Fruit fly (Drosophila melanogaster): ENCODE data around the gene CG33725.

Gene CG33725

dm6 chr3L:12495312-12495725, 12.9 kb downstream of the CG33725 start (continued):
- TF ChIP-seq Bteb2 (GFP tag; optimal IDR thresholded peaks at IDR 0.05) (no peak), MBD-R2 (GFP tag; IDR thresholded peaks at IDR 0.05) (no peak), nom (GFP tag; optimal IDR thresholded peaks at IDR 0.05) (peak; percentile 79), otp (GFP tag; IDR thresholded peaks at IDR 0.05) (no peak), Usf (GFP tag; optimal IDR thresholded peaks at IDR 0.05) (peak; percentile 34), wor (GFP tag; IDR thresholded peaks at IDR 0.05) (no peak), HLH54F (GFP tag; optimal IDR thresholded peaks at IDR 0.05) (no peak), CG4730 (GFP tag; IDR thresholded peaks at IDR 0.05) (no peak), CG11695 (GFP tag; IDR thresholded peaks at IDR 0.05) (0 out of 3 replicates have a peak, but pooled peaks have one; percentile 27), abd-A (tag; optimal IDR thresholded peaks at IDR 0.05) (no peak), rib (GFP tag; IDR thresholded peaks at IDR 0.05) (no peak), YL-1 (GFP tag; optimal IDR thresholded peaks at IDR 0.05) (no peak), B-H1 (GFP tag; IDR thresholded peaks at IDR 0.05) (no peak), CG3847 (GFP tag; IDR thresholded peaks at IDR 0.05) (no peak), CG16815 (GFP tag; optimal IDR thresholded peaks at IDR 0.05) (peak; percentile 11), CG30403 (GFP tag; optimal IDR thresholded peaks at IDR 0.05) (peak; percentile 63), gsb (GFP tag; IDR thresholded peaks at IDR 0.05) (no peak), E2f1 (GFP tag; IDR thresholded peaks at IDR 0.05) (no peak), Chrac-16 (GFP tag; optimal IDR thresholded peaks at IDR 0.05) (no peak), CG32772 (GFP tag; IDR thresholded peaks at IDR 0.05) (0 out of 2 replicates have a peak, but pooled peaks have one; percentile 11), lab (GFP tag; optimal IDR thresholded peaks at IDR 0.05) (peak; percentile 53), CG3995 (GFP tag; optimal IDR thresholded peaks at IDR 0.05) (no peak), CG7271 (tag; optimal IDR thresholded peaks at IDR 0.05) (no peak), sens-2 (GFP tag; IDR thresholded peaks at IDR 0.05) (no peak), HmgZ (tag; optimal IDR thresholded peaks at IDR 0.05) (peak; percentile 29), CG4328 (GFP tag; optimal IDR thresholded peaks at IDR 0.05) (no peak), sisA (GFP tag; IDR thresholded peaks at IDR 0.05) (no peak), CG4424 (GFP tag; optimal IDR thresholded peaks at IDR 0.05) (no peak), CG2678 (tag; optimal IDR thresholded peaks at IDR 0.05) (peak; percentile 72), CG12659 (GFP tag; optimal IDR thresholded peaks at IDR 0.05) (peak; percentile 39), Doc2 (GFP tag; IDR thresholded peaks at IDR 0.05) (no peak), vfl (GFP tag; optimal IDR thresholded peaks at IDR 0.05) (no peak), fu2 (GFP tag; optimal IDR thresholded peaks at IDR 0.05) (no peak), dysf (GFP tag; IDR thresholded peaks at IDR 0.05) (peak; percentile 49; the same call in 1 of the 3 replicates), CG13624 (GFP tag; optimal IDR thresholded peaks at IDR 0.05) (no peak), CG4360 (GFP tag; IDR thresholded peaks at IDR 0.05) (no peak), sc (optimal IDR thresholded peaks at IDR 0.05) (no peak), sc (GFP tag; optimal IDR thresholded peaks at IDR 0.05) (no peak), CG31365 (tag; optimal IDR thresholded peaks at IDR 0.05) (no peak), Hsf (GFP tag; optimal IDR thresholded peaks at IDR 0.05) (peak; percentile 33), CG5953 (GFP tag; IDR thresholded peaks at IDR 0.05) (no peak), dpn (GFP tag; optimal IDR thresholded peaks at IDR 0.05) (peak in 1 of 2 experiments; percentile 3), CG5180 (GFP tag; optimal IDR thresholded peaks at IDR 0.05) (peak; percentile 27), sqz (GFP tag; optimal IDR thresholded peaks at IDR 0.05) (no peak), CG9215 (GFP tag; IDR thresholded peaks at IDR 0.05) (0 out of 2 replicates have a peak, but pooled peaks have one; percentile 15), bab2 (GFP tag; optimal IDR thresholded peaks at IDR 0.05) (peak; percentile 11), Mad (GFP tag; optimal IDR thresholded peaks at IDR 0.05) (no peak), CG10565 (GFP tag; optimal IDR thresholded peaks at IDR 0.05) (no peak), MTF-1 (GFP tag; optimal IDR thresholded peaks at IDR 0.05; ENCODE audit: borderline replicate concordance) (no peak), br (optimal IDR thresholded peaks at IDR 0.05) (no peak), esg (GFP tag; conservative IDR thresholded peaks at IDR 0.05) (0 out of 2 replicates have a peak, but pooled peaks have one; percentile 19), CG12391 (tag; optimal IDR thresholded peaks at IDR 0.05) (peak; percentile 57), CG6813 (GFP tag; optimal IDR thresholded peaks at IDR 0.05) (peak; percentile 30)
